Worm (Caenorhabditis elegans): ENCODE data around the gene hsp-3.

hsp-3 gene

DNA sequence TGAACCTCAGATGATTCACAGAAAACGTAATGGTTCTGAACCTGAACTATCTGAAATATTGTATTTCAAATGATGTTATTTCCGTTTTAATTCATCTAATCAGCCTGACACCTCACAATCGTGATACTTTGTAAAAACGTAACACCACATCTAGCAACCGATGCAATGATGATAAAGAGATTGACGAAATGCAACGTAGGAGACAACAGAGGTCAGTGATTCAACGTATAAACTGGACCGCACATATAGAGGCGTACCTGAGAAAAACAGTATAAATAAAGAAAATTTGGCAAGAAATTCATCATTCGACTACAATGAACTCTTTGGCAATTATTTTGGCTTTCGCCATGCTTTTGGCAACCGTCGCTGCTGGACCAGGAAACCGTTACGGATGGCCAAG, 7.5 kb downstream of the hsp-3 start, which contains the start of gene C45B2.2:
C45B2.2 (plus strand) TSS at position 301 of the 400 bp plus-strand sequence.
- no peak for TF ChIP-seq zfp-2 (tag; optimal IDR thresholded peaks at IDR 0.05)
- no peak for TF ChIP-seq lin-38 (GFP tag; IDR thresholded peaks at IDR 0.05)
- TF ChIP-seq ceh-32 (tag; optimal IDR thresholded peaks at IDR 0.05; ENCODE audit: poor library complexity): no peak
- no peak for TF ChIP-seq ctbp-1 (GFP tag; IDR thresholded peaks at IDR 0.05)
- TF ChIP-seq Y48G9A.11 (GFP tag; IDR thresholded peaks at IDR 0.05): no peak
- no peak for TF ChIP-seq lim-7 (GFP tag; IDR thresholded peaks at IDR 0.05)
- TF ChIP-seq set-16 (GFP tag; IDR thresholded peaks at IDR 0.05): no peak
- TF ChIP-seq nhr-25 (tag; optimal IDR thresholded peaks at IDR 0.05; ENCODE audit: borderline replicate concordance, insufficient read depth): no peak
- no peak for TF ChIP-seq daf-16 (GFP tag; optimal IDR thresholded peaks at IDR 0.05)
- no peak for TF ChIP-seq daf-16 (tag; optimal IDR thresholded peaks at IDR 0.05)
- no peak for TF ChIP-seq nhr-41 (GFP tag; IDR thresholded peaks at IDR 0.05)
- TF ChIP-seq ztf-11 (tag; optimal IDR thresholded peaks at IDR 0.05): no peak
- no peak for TF ChIP-seq R02D3.7 (tag; optimal IDR thresholded peaks at IDR 0.05)
- no peak for TF ChIP-seq lsy-2 (tag; optimal IDR thresholded peaks at IDR 0.05)
- no peak for TF ChIP-seq nhr-237 (tag; optimal IDR thresholded peaks at IDR 0.05)
- TF ChIP-seq D1046.2 (GFP tag; IDR thresholded peaks at IDR 0.05): no peak
- no peak for TF ChIP-seq lin-13 (GFP tag; optimal IDR thresholded peaks at IDR 0.05)
- TF ChIP-seq zfp-3 (GFP tag; conservative IDR thresholded peaks at IDR 0.05): no peak

DNA sequence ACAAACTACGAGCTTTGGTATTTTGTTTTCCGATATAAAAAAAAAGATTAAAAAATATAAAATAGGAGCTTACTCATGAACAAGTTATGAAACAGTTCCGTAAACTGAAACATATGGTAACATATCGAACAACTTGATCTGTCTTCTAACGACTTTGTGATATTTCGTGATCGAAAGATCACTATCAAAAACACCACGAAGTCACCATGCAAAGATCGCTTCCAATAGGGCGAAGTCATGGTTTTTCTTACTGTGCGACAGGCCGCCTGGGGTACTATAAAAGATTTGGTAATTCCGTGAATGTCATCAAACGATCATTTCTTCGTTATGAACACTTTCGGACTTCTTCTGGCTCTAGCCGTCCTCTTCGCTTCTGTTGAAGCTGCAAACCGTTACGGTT, 9.3 kb downstream of the hsp-3 start, which contains the start of gene C45B2.3:
C45B2.3 (plus strand) TSS at position 301 of the 400 bp plus-strand sequence.
- no peak for TF ChIP-seq F10B5.3 (tag; optimal IDR thresholded peaks at IDR 0.05)
- TF ChIP-seq zfp-2 (tag; optimal IDR thresholded peaks at IDR 0.05): no peak
- no peak for TF ChIP-seq vab-7 (GFP tag; IDR thresholded peaks at IDR 0.05)
- TF ChIP-seq lin-15B (tag; optimal IDR thresholded peaks at IDR 0.05): no peak
- TF ChIP-seq daf-19 (GFP tag; conservative IDR thresholded peaks at IDR 0.05): no peak
- TF ChIP-seq ztf-7 (tag; optimal IDR thresholded peaks at IDR 0.05): no peak
- TF ChIP-seq nhr-25 (tag; optimal IDR thresholded peaks at IDR 0.05; ENCODE audit: borderline replicate concordance, insufficient read depth): no peak
- no peak for TF ChIP-seq lin-1 (GFP tag; IDR thresholded peaks at IDR 0.05)
- TF ChIP-seq F37D6.2 (tag; optimal IDR thresholded peaks at IDR 0.05): no peak
- no peak for TF ChIP-seq mxl-2 (GFP tag; conservative IDR thresholded peaks at IDR 0.05)
- no peak for TF ChIP-seq F49E8.2 (tag; optimal IDR thresholded peaks at IDR 0.05; ENCODE audit: borderline replicate concordance)
- TF ChIP-seq ama-1 (optimal IDR thresholded peaks at IDR 0.05): no peak
- no peak for TF ChIP-seq daf-12 (tag; optimal IDR thresholded peaks at IDR 0.05)
- TF ChIP-seq dpl-1 (GFP tag; optimal IDR thresholded peaks at IDR 0.05): no peak
- no peak for TF ChIP-seq T20F7.1 (GFP tag; optimal IDR thresholded peaks at IDR 0.05)
- no peak for TF ChIP-seq ceh-32 (tag; optimal IDR thresholded peaks at IDR 0.05; ENCODE audit: poor library complexity)
- TF ChIP-seq F44E2.7 (GFP tag; IDR thresholded peaks at IDR 0.05): no peak

DNA sequence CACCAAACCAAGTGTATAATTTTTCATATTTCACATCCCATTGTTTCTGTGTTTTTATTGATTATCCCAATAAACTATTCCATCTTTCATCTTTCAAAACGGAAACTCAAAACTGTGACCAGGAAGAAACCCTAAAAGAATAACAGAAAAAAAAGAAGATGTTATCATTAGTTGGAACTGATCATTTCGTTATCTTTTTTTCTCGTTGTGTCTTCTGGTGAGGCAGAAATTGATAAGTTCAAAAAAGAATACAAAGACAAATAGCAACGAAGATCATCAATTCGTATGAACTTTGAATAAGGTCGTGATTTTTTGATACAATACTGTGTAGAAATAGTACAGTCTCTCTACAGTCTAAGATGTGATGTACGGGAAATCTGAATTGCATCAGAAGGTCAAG, 10.1 kb downstream of the hsp-3 start:
- no peak for TF ChIP-seq fos-1 (tag; optimal IDR thresholded peaks at IDR 0.05)
- TF ChIP-seq vab-7 (GFP tag; IDR thresholded peaks at IDR 0.05): no peak
- no peak for TF ChIP-seq ceh-32 (tag; optimal IDR thresholded peaks at IDR 0.05; ENCODE audit: poor library complexity)
- no peak for TF ChIP-seq mdt-29 (GFP tag; IDR thresholded peaks at IDR 0.05)
- TF ChIP-seq lin-1 (GFP tag; IDR thresholded peaks at IDR 0.05): no peak
- TF ChIP-seq hif-1 (tag; optimal IDR thresholded peaks at IDR 0.05): no peak
- TF ChIP-seq arid-1 (GFP tag; conservative IDR thresholded peaks at IDR 0.05): no peak
- peak; percentile 3 for TF ChIP-seq hlh-11 (tag; optimal IDR thresholded peaks at IDR 0.05)
- TF ChIP-seq nhr-28 (tag; optimal IDR thresholded peaks at IDR 0.05): peak; percentile 81
- TF ChIP-seq tra-1 (GFP tag; IDR thresholded peaks at IDR 0.05): 0 out of 2 replicates have a peak, but pooled peaks have one; percentile 30
- TF ChIP-seq aha-1 (tag): no peak
- no peak for TF ChIP-seq lin-15B (tag; optimal IDR thresholded peaks at IDR 0.05)
- no peak for TF ChIP-seq pha-4 (GFP tag; IDR thresholded peaks at IDR 0.05)
- no peak for TF ChIP-seq pha-4 (tag; optimal IDR thresholded peaks at IDR 0.05)
- no peak for TF ChIP-seq F49E8.2 (tag; optimal IDR thresholded peaks at IDR 0.05; ENCODE audit: borderline replicate concordance)
- TF ChIP-seq ZK337.2 (GFP tag; IDR thresholded peaks at IDR 0.05): no peak
- no peak for TF ChIP-seq nhr-6 (tag; optimal IDR thresholded peaks at IDR 0.05)
- peak; percentile 7 for TF ChIP-seq nhr-77 (tag; optimal IDR thresholded peaks at IDR 0.05)
- peak; percentile 40 for TF ChIP-seq pqm-1 (tag; optimal IDR thresholded peaks at IDR 0.05)
- no peak for TF ChIP-seq madf-9 (GFP tag; conservative IDR thresholded peaks at IDR 0.05)
- TF ChIP-seq D1046.2 (GFP tag; IDR thresholded peaks at IDR 0.05): no peak
- peak; percentile 48; the same call in 1 of the 2 replicates for TF ChIP-seq dmd-6 (GFP tag; IDR thresholded peaks at IDR 0.05)
